Worm (Caenorhabditis elegans) whole organism, dauer: ENCODE results near the gene hcp-1.

Experiments used
- unc-62 ChIP-seq: sonication (generic microtip); optimal IDR thresholded peaks from 2 replicates; lab custom pipeline; 2017; ENCODE audit warnings: missing biosample characterization, missing genetic modification reagents, missing genetic modification characterization

hcp-1 gene

ce11 chrV:6631866-6632265, 37.9 kb downstream of the hcp-1 start:
- TF ChIP-seq unc-62 (GFP tag; lab: Kevin White, UChicago), result no peak

- no peak for TF ChIP-seq unc-62 (GFP tag; lab: Kevin White, UChicago)
Measured at ce11 chrV:6632925-6633324, 38.9 kb downstream of the hcp-1 start, which contains the start of gene scd-2. Gene scd-2 (plus strand): TSS chrV:6633225.

DNA sequence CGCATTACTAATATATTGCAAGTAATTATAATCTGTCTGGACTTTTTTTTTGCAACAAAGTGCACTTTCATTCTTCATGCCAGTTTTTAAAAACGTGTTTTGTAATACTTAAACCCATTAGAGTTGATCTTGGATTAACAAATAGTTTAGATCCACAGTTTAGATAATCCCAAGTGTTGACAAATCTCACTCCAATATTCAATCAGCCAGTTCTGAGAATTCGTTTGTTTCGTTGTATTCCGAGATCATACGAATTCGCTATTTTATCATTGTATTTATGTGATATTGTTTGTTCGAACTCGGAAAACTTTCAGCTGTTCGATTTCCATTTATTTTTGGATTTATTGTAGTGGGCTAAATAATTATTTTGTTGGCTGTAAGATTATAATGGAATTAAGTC, 51.8 kb downstream of the hcp-1 start:
- TF ChIP-seq unc-62 (GFP tag; lab: Kevin White, UChicago), result no peak
